Worm (Caenorhabditis elegans) whole organism, L2 larva: Measurements from ENCODE around the gene K03B4.9.

ENCODE experiments used
- R02D3.7 ChIP-seq: fragments of 150-350 bp; optimal IDR thresholded peaks from 2 replicates; lab custom pipeline; 2014; ENCODE audit warnings: missing biosample characterization, missing genetic modification characterization
- Y55F3AM.14 ChIP-seq: fragments of 200-800 bp; sonication (Bioruptor generic); optimal IDR thresholded peaks from 2 replicates; lab custom pipeline; 2018; ENCODE audit warnings: mild to moderate bottlenecking, missing genetic modification characterization, missing compliant biosample characterization
- ZK546.5 ChIP-seq: sonication (generic microtip); optimal IDR thresholded peaks from 2 replicates; lab custom pipeline; 2017; ENCODE audit warnings: missing biosample characterization, missing genetic modification characterization
- aly-2 ChIP-seq: fragments of 150-350 bp; optimal IDR thresholded peaks from 2 replicates; lab custom pipeline; 2014; ENCODE audit warnings: missing biosample characterization, missing genetic modification characterization
- blmp-1 ChIP-seq: sonication (generic microtip); optimal IDR thresholded peaks from 2 replicates; lab custom pipeline; 2017; ENCODE audit warnings: missing genetic modification characterization, mild to moderate bottlenecking, missing compliant biosample characterization, antibody characterized with exemption, moderate library complexity; ENCODE audit not compliant: insufficient read depth
- dmd-4 ChIP-seq: sonication (generic microtip); optimal IDR thresholded peaks from 2 replicates; lab custom pipeline; 2017; ENCODE audit warnings: missing biosample characterization, missing genetic modification characterization
- fos-1 ChIP-seq: fragments of 150-350 bp; optimal IDR thresholded peaks from 2 replicates; lab custom pipeline; 2014; ENCODE audit warnings: missing biosample characterization, missing genetic modification characterization
- lsy-2 ChIP-seq, 2 experiments: fragments of 150-350 bp in 1 of 2; sonication (generic microtip) in 1 of 2; optimal IDR thresholded peaks; 2 replicates each; lab custom pipeline; 2014 to 2017; ENCODE audit warnings: missing biosample characterization in 2 of 2, missing genetic modification characterization in 2 of 2
- nhr-237 ChIP-seq: fragments of 150-350 bp; optimal IDR thresholded peaks from 2 replicates; lab custom pipeline; 2014; ENCODE audit warnings: missing biosample characterization, missing genetic modification characterization
- unc-39 ChIP-seq: fragments of 150-350 bp; optimal IDR thresholded peaks from 2 replicates; lab custom pipeline; 2014; ENCODE audit warnings: missing biosample characterization, missing genetic modification characterization
- ztf-4 ChIP-seq: fragments of 150-350 bp; optimal IDR thresholded peaks from 2 replicates; lab custom pipeline; 2014; ENCODE audit warnings: missing biosample characterization, missing genetic modification characterization

- TF ChIP-seq dmd-4 (tag; lab: Kevin White, UChicago) (no peak), nhr-237 (tag; lab: Kevin White, UChicago) (no peak), R02D3.7 (tag; lab: Kevin White, UChicago) (no peak), unc-39 (tag; lab: Kevin White, UChicago) (no peak), lsy-2 (tag; optimal IDR thresholded peaks at IDR 0.05; lab: Kevin White, UChicago) (no peak), Y55F3AM.14 (GFP tag; lab: Kevin White, UChicago) (no peak), blmp-1 (tag; lab: Kevin White, UChicago) (no peak), ZK546.5 (no peak), aly-2 (tag; lab: Kevin White, UChicago) (no peak), ztf-4 (no peak), fos-1 (tag; lab: Kevin White, UChicago) (no peak)
These were observed 35.2 kb downstream of the K03B4.9 start for ce11 chrV:4637153-4637552.
